Worm (Caenorhabditis elegans) whole organism, L4/young adult: ENCODE results near the gene F10E9.2.
A peak's percentile ranks its signal among the peaks of the same experiment; 100 is the strongest.

Experiments used
- W03F9.2 ChIP-seq: fragments of 150-350 bp; optimal IDR thresholded peaks from 2 replicates; lab custom pipeline; 2014; ENCODE audit warnings: missing biosample characterization, missing genetic modification characterization
- dao-5 ChIP-seq: sonication (generic microtip); optimal IDR thresholded peaks from 2 replicates; lab custom pipeline; 2016; ENCODE audit warnings: missing genotype, missing genetic modification characterization, moderate library complexity, missing compliant biosample characterization
- him-1 ChIP-seq: sonication (generic microtip); optimal IDR thresholded peaks from 2 replicates; lab custom pipeline; 2016; ENCODE audit warnings: missing genotype, missing genetic modification reagents, missing genetic modification characterization, missing compliant biosample characterization

Gene F10E9.2

ce11 chrIII:8312393-8312792 lies at the start of gene F10E9.2:
TSS of gene F10E9.2 (plus strand) at chrIII:8312693.
- TF ChIP-seq dao-5 (tag; lab: Kevin White, UChicago): no peak
- TF ChIP-seq him-1 (tag; lab: Kevin White, UChicago): no peak

DNA sequence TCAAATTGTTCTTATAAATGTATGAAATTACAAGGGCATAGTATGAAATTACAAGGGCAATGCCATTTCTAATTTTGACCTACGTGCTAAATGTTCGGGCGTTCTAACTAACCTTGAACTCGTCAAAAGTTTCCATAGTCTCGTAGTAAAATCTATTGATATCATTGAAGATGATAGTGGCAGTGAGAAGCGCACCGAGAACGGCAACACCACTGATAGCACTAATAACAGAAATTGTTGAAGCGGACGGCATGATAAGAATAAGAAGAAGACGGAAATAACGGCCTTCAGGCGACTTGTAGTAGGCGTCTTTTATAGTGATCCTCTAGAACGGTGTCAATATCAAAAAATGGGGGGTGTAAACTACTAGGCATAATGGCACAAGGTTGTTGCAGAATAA lies 49.1 kb upstream of the F10E9.2 start, which contains the start of gene col-91:
col-91 (minus strand) TSS at position 288 of the 400 bp plus-strand sequence.
- TF ChIP-seq dao-5 (tag; lab: Kevin White, UChicago) (no peak), him-1 (tag; lab: Kevin White, UChicago) (no peak), W03F9.2 (tag; lab: Kevin White, UChicago) (no peak)

ce11 chrIII:8265753-8266152 lies 46.7 kb upstream of the F10E9.2 start, which contains the start of gene mrps-9:
TSS of gene mrps-9 (plus strand) at chrIII:8266062.
- no peak for TF ChIP-seq him-1 (tag; lab: Kevin White, UChicago)
- TF ChIP-seq dao-5 (tag; lab: Kevin White, UChicago): no peak
- TF ChIP-seq W03F9.2 (tag; lab: Kevin White, UChicago): peak; percentile 13

ce11 chrIII:8268296-8268695 lies 44.2 kb upstream of the F10E9.2 start, which contains the start of the genes F09G8.7 and crn-7:
TSS of gene F09G8.7 (minus strand) at chrIII:8268355.
TSS of gene crn-7 (plus strand) at chrIII:8268531.
- no peak for TF ChIP-seq W03F9.2 (tag; lab: Kevin White, UChicago)
- no peak for TF ChIP-seq him-1 (tag; lab: Kevin White, UChicago)
- TF ChIP-seq dao-5 (tag; lab: Kevin White, UChicago): no peak

- no peak for TF ChIP-seq dao-5 (tag; lab: Kevin White, UChicago)
- TF ChIP-seq W03F9.2 (tag; lab: Kevin White, UChicago): no peak
- no peak for TF ChIP-seq him-1 (tag; lab: Kevin White, UChicago)
Observed at ce11 chrIII:8271676-8272225, 40.7 kb upstream of the F10E9.2 start, which contains the start of the genes mps-4 and F09G8.10. TSS of gene mps-4 (minus strand) at chrIII:8271776. TSS of gene F09G8.10 (minus strand) at chrIII:8272175.

DNA sequence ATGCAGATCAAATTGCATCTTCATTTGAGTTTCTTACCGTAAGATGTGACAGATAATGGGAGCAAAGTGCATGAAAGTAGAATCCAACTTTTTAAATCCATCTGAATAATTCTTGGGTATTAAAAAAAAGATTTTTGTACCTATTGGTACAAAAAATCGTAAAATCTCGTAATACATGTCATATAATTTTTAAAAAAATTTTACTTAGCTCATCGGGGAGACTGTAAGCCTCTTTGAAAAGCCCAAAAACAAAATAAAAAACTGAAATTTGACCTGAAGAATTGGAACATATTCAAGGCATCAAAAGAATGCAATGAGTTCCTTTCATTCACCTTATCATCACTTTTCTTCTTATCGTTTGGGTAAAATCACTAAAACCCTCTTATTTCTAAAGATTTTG lies 36.6 kb upstream of the F10E9.2 start, which contains the start of gene clec-160:
clec-160 (minus strand) TSS at position 101 of the 400 bp plus-strand sequence.
- TF ChIP-seq him-1 (tag; lab: Kevin White, UChicago) (no peak), dao-5 (tag; lab: Kevin White, UChicago) (no peak), W03F9.2 (tag; lab: Kevin White, UChicago) (no peak)

- no peak for TF ChIP-seq dao-5 (tag; lab: Kevin White, UChicago)
- TF ChIP-seq him-1 (tag; lab: Kevin White, UChicago): no peak
- no peak for TF ChIP-seq W03F9.2 (tag; lab: Kevin White, UChicago)
Observed at ce11 chrIII:8278801-8279200, 33.7 kb upstream of the F10E9.2 start, which contains the start of gene mig-10. TSS of gene mig-10 (plus strand) at chrIII:8279101.

DNA sequence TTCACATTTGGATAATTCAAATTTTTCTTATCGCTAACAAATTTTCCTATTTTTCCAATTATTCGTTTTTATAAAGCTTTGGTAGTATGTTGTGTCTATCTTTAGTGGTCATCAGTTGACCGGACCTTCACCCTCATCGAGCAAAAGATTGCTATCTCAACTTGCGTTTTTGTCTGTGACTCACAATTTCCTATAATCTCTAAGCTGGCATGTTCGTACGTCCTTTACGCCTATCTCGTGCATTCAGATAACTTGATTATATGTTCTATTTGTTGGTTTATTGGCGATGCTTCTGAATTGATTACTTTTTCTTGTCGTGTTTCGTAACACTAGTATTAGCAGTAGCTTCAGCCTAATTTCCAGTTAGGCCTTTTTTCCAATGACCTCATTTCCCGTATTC lies 32.9 kb upstream of the F10E9.2 start:
- TF ChIP-seq dao-5 (tag; lab: Kevin White, UChicago): no peak
- TF ChIP-seq him-1 (tag; lab: Kevin White, UChicago): no peak
- TF ChIP-seq W03F9.2 (tag; lab: Kevin White, UChicago): no peak

DNA sequence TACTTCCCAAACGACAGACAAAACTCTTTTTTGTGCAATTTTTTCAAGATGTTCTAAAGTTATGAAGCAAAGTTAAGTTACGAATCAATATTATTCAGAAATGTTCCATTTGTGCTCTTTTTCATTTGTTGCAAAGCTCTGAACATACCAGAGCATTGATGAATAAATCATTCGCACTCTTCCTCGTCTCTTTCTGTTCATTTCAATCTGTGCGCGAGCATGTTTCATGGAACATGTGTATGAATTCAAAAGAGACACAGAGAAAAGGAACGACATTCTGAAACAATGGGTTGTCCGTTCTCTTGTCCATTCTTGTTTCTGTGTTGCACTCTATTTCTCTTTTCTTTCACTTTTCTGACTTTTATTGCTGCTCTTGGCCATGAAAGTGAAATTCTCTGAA lies 32.1 kb upstream of the F10E9.2 start:
- TF ChIP-seq dao-5 (tag; lab: Kevin White, UChicago) (no peak), him-1 (tag; lab: Kevin White, UChicago) (no peak), W03F9.2 (tag; lab: Kevin White, UChicago) (no peak)

- TF ChIP-seq W03F9.2 (tag; lab: Kevin White, UChicago): no peak
- no peak for TF ChIP-seq him-1 (tag; lab: Kevin White, UChicago)
- TF ChIP-seq dao-5 (tag; lab: Kevin White, UChicago): no peak
Observed at ce11 chrIII:8281310-8281709, 31.2 kb upstream of the F10E9.2 start.

DNA sequence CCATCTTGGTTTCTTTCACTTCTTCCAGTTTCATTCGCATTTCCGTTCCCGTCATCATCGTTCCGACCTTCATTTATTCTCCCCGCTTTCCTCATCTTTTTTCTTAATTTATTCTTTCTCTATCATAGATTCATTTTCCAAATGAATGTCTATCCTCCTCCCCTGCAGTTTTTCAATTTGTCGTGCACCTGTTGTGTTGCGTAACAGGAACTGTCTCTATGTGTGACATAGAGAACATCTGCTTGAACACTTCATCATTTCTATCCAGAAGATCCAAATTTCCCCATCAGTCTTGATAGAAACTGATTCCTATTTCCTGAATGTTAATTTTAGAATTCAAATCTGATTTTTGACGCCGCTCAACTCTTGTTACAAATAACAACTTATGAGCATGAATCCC lies 29.0 kb upstream of the F10E9.2 start:
- TF ChIP-seq W03F9.2 (tag; lab: Kevin White, UChicago) (no peak), dao-5 (tag; lab: Kevin White, UChicago) (no peak), him-1 (tag; lab: Kevin White, UChicago) (no peak)

DNA sequence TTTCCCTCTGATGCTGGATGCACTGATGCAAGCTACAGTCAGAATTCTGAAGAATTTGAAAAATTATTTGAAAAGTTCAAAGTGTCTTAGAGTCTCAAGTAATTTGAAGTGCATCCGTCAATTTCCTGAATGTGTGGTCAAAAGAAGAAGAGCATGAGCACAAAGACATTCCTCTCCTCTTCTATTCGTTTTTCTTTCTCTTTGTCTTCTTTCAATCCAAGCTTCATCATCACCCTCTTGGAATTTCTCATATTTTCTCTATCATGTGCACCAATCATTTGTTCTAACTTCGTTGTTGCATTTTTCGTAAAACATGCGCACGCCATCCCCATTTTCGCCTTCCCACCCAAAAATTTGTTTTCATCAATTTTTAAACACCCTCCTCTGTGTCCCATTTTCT lies 26.5 kb upstream of the F10E9.2 start:
- TF ChIP-seq W03F9.2 (tag; lab: Kevin White, UChicago) (no peak), him-1 (tag; lab: Kevin White, UChicago) (no peak), dao-5 (tag; lab: Kevin White, UChicago) (no peak)

ce11 chrIII:8286824-8287223 lies 25.7 kb upstream of the F10E9.2 start:
- TF ChIP-seq him-1 (tag; lab: Kevin White, UChicago): no peak
- TF ChIP-seq dao-5 (tag; lab: Kevin White, UChicago): no peak
- TF ChIP-seq W03F9.2 (tag; lab: Kevin White, UChicago): no peak

ce11 chrIII:8287519-8287918 lies 25.0 kb upstream of the F10E9.2 start:
- TF ChIP-seq him-1 (tag; lab: Kevin White, UChicago) (no peak), W03F9.2 (tag; lab: Kevin White, UChicago) (no peak), dao-5 (tag; lab: Kevin White, UChicago) (no peak)
